Worm (Caenorhabditis elegans) whole organism, L1 larva: ENCODE data around the gene F40G9.17.

ENCODE experiments used
- hlh-17 ChIP-seq: fragments of 200-800 bp; sonication (Bioruptor generic); optimal IDR thresholded peaks from 2 replicates; lab custom pipeline; 2018; ENCODE audit warnings: missing genetic modification characterization, mild to moderate bottlenecking, missing compliant biosample characterization, moderate library complexity, borderline replicate concordance
- lir-3 ChIP-seq: sonication (generic microtip); optimal IDR thresholded peaks from 2 replicates; lab custom pipeline; 2016; ENCODE audit warnings: mild to moderate bottlenecking, missing genetic modification characterization, moderate library complexity, missing compliant biosample characterization; ENCODE audit not compliant: poor library complexity
- mdl-1 ChIP-seq, 2 experiments: fragments of 150-350 bp; optimal IDR thresholded peaks; 2 replicates each; lab custom pipeline; 2014 to 2017; ENCODE audit warnings: missing biosample characterization in 2 of 2, missing genetic modification characterization in 2 of 2, inconsistent platforms in 1 of 2
- nhr-11 ChIP-seq: fragments of 150-350 bp; optimal IDR thresholded peaks from 2 replicates; lab custom pipeline; 2014; ENCODE audit warnings: missing biosample characterization, missing genetic modification characterization
- snpc-4 ChIP-seq: fragments of 150-350 bp; optimal IDR thresholded peaks from 2 replicates; lab custom pipeline; 2014; ENCODE audit warnings: missing biosample characterization, missing genetic modification characterization
- ztf-11 ChIP-seq, 2 experiments: sonication (generic microtip); optimal IDR thresholded peaks; 2 replicates each; lab custom pipeline; 2016 to 2017; ENCODE audit warnings: missing genetic modification characterization in 2 of 2, missing biosample characterization in 1 of 2, missing compliant biosample characterization in 1 of 2

DNA sequence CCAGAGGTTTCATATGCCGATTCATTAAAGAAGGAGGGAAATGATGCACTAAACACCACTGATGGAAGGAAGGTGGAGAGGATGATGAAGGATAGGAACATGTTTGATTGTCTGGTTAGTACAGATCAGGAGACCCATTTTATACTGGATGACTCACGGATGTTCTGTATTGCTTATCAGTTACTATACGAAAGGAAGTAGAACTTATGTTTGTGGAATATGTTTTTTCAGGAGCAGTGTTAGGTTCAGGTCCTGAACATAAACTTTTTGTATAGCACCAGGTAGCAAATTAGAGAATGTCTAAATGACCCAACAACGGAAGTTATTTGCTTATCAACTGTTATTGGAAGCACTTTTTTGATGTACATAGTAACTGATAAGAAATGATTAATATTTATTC lies 18.5 kb upstream of the F40G9.17 start, which contains the start of gene clec-148:
- TF ChIP-seq mdl-1 (tag; optimal IDR thresholded peaks at IDR 0.05; lab: Kevin White, UChicago) (no peak), snpc-4 (no peak), ztf-11 (tag; optimal IDR thresholded peaks at IDR 0.05; lab: Kevin White, UChicago) (no peak), hlh-17 (GFP tag; lab: Kevin White, UChicago) (no peak), lir-3 (tag; lab: Kevin White, UChicago) (no peak), nhr-11 (tag; lab: Kevin White, UChicago) (no peak)
